Fruit fly (Drosophila melanogaster) whole organism, embryonic: ENCODE results near the gene EndoGI.

Source experiments
- Awh ChIP-seq: fragments of 200-800 bp; sonication (Bioruptor generic); IDR thresholded peaks from 2 replicates; pipeline ENCODE4, ENCODE4 v1.3.6; 2022; ENCODE audit warnings: missing biosample characterization, missing genetic modification characterization
- BEAF-32 ChIP-seq: fragments of 200-800 bp; sonication (Bioruptor generic); optimal IDR thresholded peaks from 3 replicates; lab custom pipeline; 2017; ENCODE audit warnings: missing biosample characterization, missing genetic modification characterization, mild to moderate bottlenecking, moderate library complexity, missing genetic modification reagents
- CG10147 ChIP-seq: fragments of 200-800 bp; sonication (Bioruptor generic); optimal IDR thresholded peaks from 2 replicates; lab custom pipeline; 2019; ENCODE audit warnings: missing biosample characterization, mild to moderate bottlenecking, missing genetic modification characterization, moderate library complexity
- CG10267 ChIP-seq: fragments of 200-800 bp; sonication (Bioruptor generic); optimal IDR thresholded peaks from 2 replicates; lab custom pipeline; 2018; ENCODE audit warnings: missing biosample characterization, mild to moderate bottlenecking, missing genetic modification characterization, moderate library complexity
- CG10274 ChIP-seq: fragments of 200-800 bp; sonication (Bioruptor generic); optimal IDR thresholded peaks from 3 replicates; lab custom pipeline; 2017; ENCODE audit warnings: missing biosample characterization, mild to moderate bottlenecking, missing genetic modification characterization
- CG13287 ChIP-seq: fragments of 200-800 bp; sonication (Bioruptor generic); IDR thresholded peaks from 2 replicates; pipeline ENCODE4 v1.3.6; 2022; ENCODE audit warnings: missing biosample characterization, missing genetic modification characterization; ENCODE audit not compliant: partially characterized antibody
- CG1832 ChIP-seq: fragments of 200-800 bp; sonication (Bioruptor generic); optimal IDR thresholded peaks from 2 replicates; lab custom pipeline; 2017; ENCODE audit warnings: missing biosample characterization, mild to moderate bottlenecking, missing genetic modification characterization, inconsistent platforms
- CG33557 ChIP-seq: fragments of 200-800 bp; sonication (Bioruptor generic); optimal IDR thresholded peaks from 2 replicates; lab custom pipeline; 2019; ENCODE audit warnings: missing biosample characterization, mild to moderate bottlenecking, missing genetic modification characterization, moderate library complexity
- CG4404 ChIP-seq: fragments of 200-800 bp; sonication (Bioruptor generic); IDR thresholded peaks from 2 replicates; pipeline ENCODE4 v1.3.6; 2022; ENCODE audit warnings: missing biosample characterization, missing genetic modification characterization
- CG4854 ChIP-seq: fragments of 200-800 bp; sonication (Bioruptor generic); optimal IDR thresholded peaks from 2 replicates; lab custom pipeline; 2016; ENCODE audit warnings: missing biosample characterization, missing genetic modification characterization, inconsistent platforms
- CG6683 ChIP-seq: fragments of 200-800 bp; sonication (Bioruptor generic); optimal IDR thresholded peaks from 2 replicates; lab custom pipeline; 2017; ENCODE audit warnings: missing biosample characterization, mild to moderate bottlenecking, missing genetic modification characterization, missing genetic modification reagents
- CG6813 ChIP-seq: fragments of 200-800 bp; sonication (Bioruptor generic); optimal IDR thresholded peaks from 2 replicates; lab custom pipeline; 2017; ENCODE audit warnings: missing biosample characterization, missing genetic modification characterization, mild to moderate bottlenecking, moderate library complexity, missing genetic modification reagents
- CG6854 ChIP-seq: fragments of 200-800 bp; sonication (Bioruptor generic); optimal IDR thresholded peaks from 3 replicates; lab custom pipeline; 2017; ENCODE audit warnings: missing biosample characterization, mild to moderate bottlenecking, missing genetic modification characterization
- CG7745 ChIP-seq: fragments of 200-800 bp; sonication (Bioruptor generic); optimal IDR thresholded peaks from 2 replicates; lab custom pipeline; 2018; ENCODE audit warnings: missing biosample characterization, mild to moderate bottlenecking, missing genetic modification characterization, moderate library complexity
- CG9215 ChIP-seq: fragments of 200-800 bp; sonication (Bioruptor generic); IDR thresholded peaks from 2 replicates; pipeline ENCODE4 v1.3.6; 2022; ENCODE audit warnings: missing biosample characterization, missing genetic modification characterization
- CG9437 ChIP-seq: fragments of 200-800 bp; sonication (Bioruptor generic); optimal IDR thresholded peaks from 2 replicates; lab custom pipeline; 2018; ENCODE audit warnings: missing biosample characterization, mild to moderate bottlenecking, missing genetic modification characterization
- CG9817 ChIP-seq: fragments of 200-800 bp; sonication (Bioruptor generic); optimal IDR thresholded peaks from 2 replicates; lab custom pipeline; 2018; ENCODE audit warnings: missing biosample characterization, mild to moderate bottlenecking, missing genetic modification characterization, moderate library complexity
- Doc3 ChIP-seq: fragments of 200-800 bp; sonication (Bioruptor generic); IDR thresholded peaks from 3 replicates; pipeline ENCODE4 v1.3.6; 2022; ENCODE audit warnings: missing biosample characterization, missing genetic modification characterization; ENCODE audit not compliant: partially characterized antibody
- Gsc ChIP-seq: fragments of 200-800 bp; sonication (Bioruptor generic); IDR thresholded peaks from 2 replicates; pipeline ENCODE4 v1.3.6; 2022; ENCODE audit warnings: missing biosample characterization, missing genetic modification characterization
- Gug ChIP-seq: fragments of 200-800 bp; sonication (Bioruptor generic); IDR thresholded peaks from 4 replicates; pipeline ENCODE4 v1.3.6; 2022; ENCODE audit warnings: missing biosample characterization, missing genetic modification characterization
- Mad ChIP-seq: fragments of 200-800 bp; sonication (Bioruptor generic); optimal IDR thresholded peaks from 2 replicates; lab custom pipeline; 2016; ENCODE audit warnings: missing biosample characterization, missing genetic modification characterization
- NC2β ChIP-seq: fragments of 200-800 bp; sonication (Bioruptor generic); optimal IDR thresholded peaks from 2 replicates; lab custom pipeline; 2016; ENCODE audit warnings: missing biosample characterization, missing genetic modification characterization
- NK7.1 ChIP-seq: fragments of 200-800 bp; sonication (Bioruptor generic); optimal IDR thresholded peaks from 3 replicates; lab custom pipeline; 2016; ENCODE audit warnings: missing biosample characterization, missing genetic modification characterization
- Oli ChIP-seq: fragments of 200-800 bp; sonication (Bioruptor generic); optimal IDR thresholded peaks from 2 replicates; lab custom pipeline; 2018; ENCODE audit warnings: missing biosample characterization, mild to moderate bottlenecking, missing genetic modification characterization, moderate library complexity
- Ravus ChIP-seq: fragments of 200-800 bp; sonication (Bioruptor generic); IDR thresholded peaks from 2 replicates; pipeline ENCODE4 v1.3.6; 2022; ENCODE audit warnings: missing biosample characterization, missing genetic modification characterization
- Scr ChIP-seq: fragments of 200-800 bp; sonication (Bioruptor generic); IDR thresholded peaks from 2 replicates; pipeline ENCODE4 v1.3.6; 2022; ENCODE audit warnings: missing biosample characterization, missing genetic modification characterization; ENCODE audit not compliant: partially characterized antibody
- Sry-δ ChIP-seq: fragments of 200-800 bp; sonication (Bioruptor generic); optimal IDR thresholded peaks from 2 replicates; lab custom pipeline; 2016; ENCODE audit warnings: missing biosample characterization, missing genetic modification characterization
- Trl ChIP-seq, 3 experiments: fragments of >200 bp in 2 of 3; fragments of 200-800 bp in 1 of 3; sonication (Bioruptor generic) in 1 of 3; optimal IDR thresholded peaks; 2 replicates in 1 of 3; 3 replicates in 2 of 3; lab custom pipeline; 2016 to 2017; ENCODE audit warnings: missing biosample characterization in 1 of 3, missing genetic modification characterization in 1 of 3
- Xrp1 ChIP-seq: fragments of 200-800 bp; sonication (Bioruptor generic); IDR thresholded peaks from 2 replicates; pipeline ENCODE4 v1.3.6; 2022; ENCODE audit warnings: missing biosample characterization, missing genetic modification characterization
- ab ChIP-seq: fragments of 200-800 bp; sonication (Bioruptor generic); optimal IDR thresholded peaks from 2 replicates; lab custom pipeline; 2016; ENCODE audit warnings: missing biosample characterization, missing genetic modification characterization
- ato ChIP-seq: fragments of 200-800 bp; sonication (Bioruptor generic); IDR thresholded peaks from 2 replicates; pipeline ENCODE4 v1.3.6; 2022; ENCODE audit warnings: missing biosample characterization, missing genetic modification characterization; ENCODE audit not compliant: partially characterized antibody
- bsh ChIP-seq, 2 experiments: fragments of 200-800 bp; sonication (Bioruptor generic); optimal IDR thresholded peaks; 2 replicates each; lab custom pipeline; 2017 to 2018; ENCODE audit warnings: mild to moderate bottlenecking in 2 of 2, missing biosample characterization in 2 of 2, missing genetic modification characterization in 2 of 2, moderate library complexity in 1 of 2
- chif ChIP-seq, 2 experiments: fragments of 200-800 bp; sonication (Bioruptor generic); optimal IDR thresholded peaks; 3 replicates each; lab custom pipeline; 2016; ENCODE audit warnings: missing biosample characterization in 2 of 2, missing genetic modification characterization in 2 of 2
- chinmo ChIP-seq: fragments of 200-800 bp; sonication (Bioruptor generic); IDR thresholded peaks from 4 replicates; pipeline ENCODE4 v1.3.6; 2022; ENCODE audit warnings: missing biosample characterization, missing genetic modification characterization; ENCODE audit not compliant: partially characterized antibody
- ci ChIP-seq: fragments of 200-800 bp; sonication (Bioruptor generic); IDR thresholded peaks from 3 replicates; pipeline ENCODE4 v1.3.6; 2022; ENCODE audit warnings: missing biosample characterization, missing genetic modification characterization
- crol ChIP-seq: fragments of 200-800 bp; sonication (Bioruptor generic); IDR thresholded peaks from 2 replicates; pipeline ENCODE4 v1.3.6; 2022; ENCODE audit warnings: missing biosample characterization, missing genetic modification characterization
- dm ChIP-seq: fragments of 200-800 bp; sonication (Bioruptor generic); optimal IDR thresholded peaks from 3 replicates; lab custom pipeline; 2016; ENCODE audit warnings: missing biosample characterization, missing genetic modification characterization
- dysf ChIP-seq: fragments of 200-800 bp; sonication (Bioruptor generic); IDR thresholded peaks from 3 replicates; pipeline ENCODE4 v1.3.6; 2022; ENCODE audit warnings: missing biosample characterization, missing genetic modification characterization
- fd96Cb ChIP-seq: fragments of 200-800 bp; sonication (Bioruptor generic); optimal IDR thresholded peaks from 2 replicates; lab custom pipeline; 2018; ENCODE audit warnings: missing biosample characterization, mild to moderate bottlenecking, missing genetic modification characterization, moderate library complexity
- hkb ChIP-seq, 2 experiments: fragments of 200-800 bp in 1 of 2; fragments of >200 bp in 1 of 2; sonication (Bioruptor generic) in 1 of 2; IDR thresholded peaks in 1 of 2; optimal IDR thresholded peaks in 1 of 2; 2 replicates each; pipeline versions ENCODE4 v1.3.6 to Lab custom; 2017 to 2022; ENCODE audit warnings: missing biosample characterization in 1 of 2, missing genetic modification characterization in 1 of 2
- nau ChIP-seq: fragments of 200-800 bp; sonication (Bioruptor generic); optimal IDR thresholded peaks from 3 replicates; lab custom pipeline; 2017; ENCODE audit warnings: missing biosample characterization, mild to moderate bottlenecking, missing genetic modification characterization, missing genetic modification reagents
- peb ChIP-seq: fragments of 200-800 bp; sonication (Bioruptor generic); IDR thresholded peaks from 2 replicates; pipeline ENCODE4 v1.3.6; 2022; ENCODE audit warnings: missing biosample characterization, missing genetic modification characterization
- prd ChIP-seq, 3 experiments: fragments of >200 bp in 2 of 3; fragments of 200-800 bp in 1 of 3; sonication (Bioruptor generic) in 1 of 3; optimal IDR thresholded peaks in 2 of 3; IDR thresholded peaks in 1 of 3; 2 replicates in 2 of 3; 3 replicates in 1 of 3; pipeline versions ENCODE4 v1.3.6 to Lab custom; 2017 to 2022; ENCODE audit warnings: missing biosample characterization in 1 of 3, missing genetic modification characterization in 1 of 3
- schlank ChIP-seq: fragments of 200-800 bp; sonication (Bioruptor generic); optimal IDR thresholded peaks from 2 replicates; lab custom pipeline; 2018; ENCODE audit warnings: missing biosample characterization, mild to moderate bottlenecking, missing genetic modification characterization
- sr ChIP-seq: fragments of 200-800 bp; sonication (Bioruptor generic); IDR thresholded peaks from 3 replicates; pipeline ENCODE4 v1.3.6; 2022; ENCODE audit warnings: missing biosample characterization, missing genetic modification characterization
- trh ChIP-seq: fragments of 200-800 bp; sonication (Bioruptor generic); optimal IDR thresholded peaks from 2 replicates; lab custom pipeline; 2016; ENCODE audit warnings: missing biosample characterization, missing genetic modification characterization
- wor ChIP-seq: fragments of 200-800 bp; sonication (Bioruptor generic); IDR thresholded peaks from 2 replicates; pipeline ENCODE4 v1.3.6; 2022; ENCODE audit warnings: missing biosample characterization, missing genetic modification characterization
- zen2 ChIP-seq: fragments of 200-800 bp; sonication (Bioruptor generic); IDR thresholded peaks from 3 replicates; pipeline ENCODE4 v1.3.6; 2022; ENCODE audit warnings: missing biosample characterization, missing genetic modification characterization; ENCODE audit not compliant: partially characterized antibody

Gene EndoGI

DNA sequence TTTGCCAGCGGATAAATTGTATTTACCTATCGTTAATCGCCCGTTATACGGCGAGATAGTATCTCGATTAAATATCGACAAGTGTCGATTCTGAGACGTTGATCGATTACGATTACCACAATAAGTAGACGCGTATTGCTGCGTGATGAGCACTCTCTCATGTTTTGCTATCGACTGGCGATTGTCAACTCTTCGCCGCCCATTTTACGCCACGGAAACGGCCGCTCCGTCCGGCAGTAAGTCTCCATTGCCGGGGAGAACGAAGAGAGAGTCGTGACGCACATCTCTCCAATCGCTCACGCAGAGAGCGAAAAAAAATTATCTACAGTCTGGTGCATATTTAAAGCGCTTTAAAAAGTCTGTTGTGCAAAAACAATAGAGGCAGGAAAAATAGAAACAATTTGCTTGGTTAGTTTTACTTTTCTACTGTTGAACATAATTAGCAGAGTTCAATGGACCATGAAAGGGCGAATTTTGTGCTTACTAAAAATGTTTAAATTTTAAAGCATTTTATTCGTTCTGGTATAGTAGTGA lies 5.8 kb upstream of the EndoGI start, which contains the start of gene CG46309:
CG46309 (minus strand) TSS at position 191 of the 534 bp plus-strand sequence.
- TF ChIP-seq CG13287 (GFP tag; lab: Robert Waterston, UW) (peak; percentile 93), CG10147 (no peak), dysf (GFP tag; lab: Robert Waterston, UW) (no peak; the same call in 2 of the 3 replicates), prd (optimal IDR thresholded peaks at IDR 0.05; lab: Kevin White, UChicago) (no peak), prd (GFP tag; IDR thresholded peaks at IDR 0.05; lab: Robert Waterston, UW) (no peak), CG1832 (GFP tag; lab: Kevin White, UChicago) (no peak), NC2β (GFP tag; lab: Kevin White, UChicago) (no peak), CG4854 (no peak), Mad (GFP tag; lab: Kevin White, UChicago) (no peak), CG9437 (no peak), Oli (tag; lab: Kevin White, UChicago) (no peak), NK7.1 (no peak), CG6854 (GFP tag; lab: Kevin White, UChicago) (no peak), ci (GFP tag; lab: Robert Waterston, UW) (no peak), CG7745 (tag; lab: Kevin White, UChicago) (no peak), Doc3 (GFP tag; lab: Robert Waterston, UW) (peak; percentile 78; the same call in 2 of the 3 replicates), Sry-δ (peak; percentile 39), CG9215 (GFP tag; lab: Robert Waterston, UW) (no peak), bsh (GFP tag; optimal IDR thresholded peaks at IDR 0.05; lab: Kevin White, UChicago) (no peak), BEAF-32 (peak; percentile 41), Gug (GFP tag; lab: Robert Waterston, UW) (no peak), ato (peak; percentile 98), sr (GFP tag; lab: Robert Waterston, UW) (no peak), CG33557 (no peak), CG6683 (GFP tag; lab: Kevin White, UChicago) (no peak), trh (GFP tag; lab: Kevin White, UChicago) (no peak), CG9817 (tag; lab: Kevin White, UChicago) (no peak), CG4404 (no peak), ab (GFP tag; lab: Kevin White, UChicago) (no peak), CG10267 (tag; lab: Kevin White, UChicago) (peak; percentile 36), peb (GFP tag; lab: Robert Waterston, UW) (no peak), schlank (peak; percentile 23), Scr (GFP tag; lab: Robert Waterston, UW) (peak; percentile 89), Gsc (GFP tag; lab: Robert Waterston, UW) (no peak), Ravus (GFP tag; lab: Robert Waterston, UW) (no peak), chinmo (GFP tag; lab: Robert Waterston, UW) (peak; percentile 98), Trl (optimal IDR thresholded peaks at IDR 0.05; lab: Kevin White, UChicago) (peak; percentile 82 to 86), Trl (GFP tag; optimal IDR thresholded peaks at IDR 0.05; lab: Kevin White, UChicago) (no peak), nau (no peak), CG10274 (GFP tag; lab: Kevin White, UChicago) (no peak), Awh (GFP tag; lab: Robert Waterston, UW) (no peak), chif (GFP tag; optimal IDR thresholded peaks at IDR 0.05; lab: Kevin White, UChicago) (peak in 1 of 2 experiments; percentile 42), zen2 (GFP tag; lab: Robert Waterston, UW) (peak; percentile 93; the same call in 2 of the 3 replicates), crol (GFP tag; lab: Robert Waterston, UW) (no peak), CG6813 (GFP tag; lab: Kevin White, UChicago) (peak; percentile 37), dm (GFP tag; lab: Kevin White, UChicago) (no peak), hkb (optimal IDR thresholded peaks at IDR 0.05; lab: Kevin White, UChicago) (no peak), hkb (GFP tag; IDR thresholded peaks at IDR 0.05; lab: Robert Waterston, UW) (0 out of 2 replicates have a peak, but pooled peaks have one; percentile 14), wor (no peak), fd96Cb (tag; lab: Kevin White, UChicago) (no peak), Xrp1 (GFP tag; lab: Robert Waterston, UW) (peak; percentile 44; the same call in 1 of the 2 replicates)
